Worm (Caenorhabditis elegans) whole organism, L2 larva: Measurements from ENCODE around the gene C30G7.4.

ENCODE experiments used
- C34F6.9 ChIP-seq: fragments of 150-350 bp; optimal IDR thresholded peaks from 2 replicates; lab custom pipeline; 2014; ENCODE audit warnings: missing biosample characterization, missing genetic modification characterization
- F13H6.1 ChIP-seq: sonication (generic microtip); optimal IDR thresholded peaks from 2 replicates; lab custom pipeline; 2016; ENCODE audit warnings: missing genetic modification characterization, missing compliant biosample characterization
- R02D3.7 ChIP-seq: fragments of 150-350 bp; optimal IDR thresholded peaks from 2 replicates; lab custom pipeline; 2014; ENCODE audit warnings: missing biosample characterization, missing genetic modification characterization
- Y55F3AM.14 ChIP-seq: fragments of 200-800 bp; sonication (Bioruptor generic); optimal IDR thresholded peaks from 2 replicates; lab custom pipeline; 2018; ENCODE audit warnings: mild to moderate bottlenecking, missing genetic modification characterization, missing compliant biosample characterization
- alr-1 ChIP-seq: fragments of 150-350 bp; optimal IDR thresholded peaks from 2 replicates; lab custom pipeline; 2014; ENCODE audit warnings: missing biosample characterization, missing genetic modification characterization
- aly-2 ChIP-seq: fragments of 150-350 bp; optimal IDR thresholded peaks from 2 replicates; lab custom pipeline; 2014; ENCODE audit warnings: missing biosample characterization, missing genetic modification characterization
- ceh-82 ChIP-seq: fragments of 150-350 bp; optimal IDR thresholded peaks from 2 replicates; lab custom pipeline; 2014; ENCODE audit warnings: missing biosample characterization, missing genetic modification characterization
- crh-2 ChIP-seq: sonication (generic microtip); optimal IDR thresholded peaks from 2 replicates; lab custom pipeline; 2017; ENCODE audit warnings: missing biosample characterization, missing genetic modification characterization
- dmd-4 ChIP-seq: sonication (generic microtip); optimal IDR thresholded peaks from 2 replicates; lab custom pipeline; 2017; ENCODE audit warnings: missing biosample characterization, missing genetic modification characterization
- egl-27 ChIP-seq: sonication (generic microtip); optimal IDR thresholded peaks from 3 replicates; lab custom pipeline; 2017; ENCODE audit warnings: missing biosample characterization, missing genetic modification reagents, missing genetic modification characterization
- elt-1 ChIP-seq: fragments of 150-350 bp; optimal IDR thresholded peaks from 2 replicates; lab custom pipeline; 2014; ENCODE audit warnings: missing biosample characterization, missing genetic modification characterization
- fos-1 ChIP-seq: fragments of 150-350 bp; optimal IDR thresholded peaks from 2 replicates; lab custom pipeline; 2014; ENCODE audit warnings: missing biosample characterization, missing genetic modification characterization
- gmeb-1 ChIP-seq: fragments of 150-350 bp; optimal IDR thresholded peaks from 2 replicates; lab custom pipeline; 2014; ENCODE audit warnings: missing biosample characterization, missing genetic modification characterization
- lin-11 ChIP-seq: fragments of 150-350 bp; sonication (generic microtip); optimal IDR thresholded peaks from 2 replicates; lab custom pipeline; 2014; ENCODE audit warnings: missing biosample characterization, missing genetic modification characterization, inconsistent platforms, mixed read lengths
- lin-39 ChIP-seq: fragments of 150-350 bp; optimal IDR thresholded peaks from 2 replicates; lab custom pipeline; 2014; ENCODE audit warnings: missing biosample characterization, missing genetic modification reagents, missing genetic modification characterization
- lsy-2 ChIP-seq, 2 experiments: fragments of 150-350 bp in 1 of 2; sonication (generic microtip) in 1 of 2; optimal IDR thresholded peaks; 2 replicates each; lab custom pipeline; 2014 to 2017; ENCODE audit warnings: missing biosample characterization in 2 of 2, missing genetic modification characterization in 2 of 2
- mab-5 ChIP-seq: fragments of 150-350 bp; optimal IDR thresholded peaks from 2 replicates; lab custom pipeline; 2014; ENCODE audit warnings: missing biosample characterization, missing genetic modification characterization
- mbf-1 ChIP-seq: sonication (generic microtip); optimal IDR thresholded peaks from 2 replicates; lab custom pipeline; 2017; ENCODE audit warnings: missing biosample characterization, missing genetic modification characterization
- nhr-10 ChIP-seq: sonication (generic microtip); optimal IDR thresholded peaks from 2 replicates; lab custom pipeline; 2017; ENCODE audit warnings: missing biosample characterization, missing genetic modification characterization
- nhr-11 ChIP-seq: fragments of 150-350 bp; optimal IDR thresholded peaks from 2 replicates; lab custom pipeline; 2014; ENCODE audit warnings: missing biosample characterization, missing genetic modification characterization
- nhr-12 ChIP-seq: fragments of 150-350 bp; optimal IDR thresholded peaks from 2 replicates; lab custom pipeline; 2014; ENCODE audit warnings: missing biosample characterization, missing genetic modification characterization
- nhr-129 ChIP-seq: fragments of 150-350 bp; optimal IDR thresholded peaks from 2 replicates; lab custom pipeline; 2014; ENCODE audit warnings: missing biosample characterization, missing genetic modification characterization
- nhr-21 ChIP-seq: fragments of 150-350 bp; optimal IDR thresholded peaks from 2 replicates; lab custom pipeline; 2014; ENCODE audit warnings: missing biosample characterization, missing genetic modification characterization
- nhr-25 ChIP-seq: fragments of 150-350 bp; sonication (generic microtip); optimal IDR thresholded peaks from 3 replicates; lab custom pipeline; 2014; ENCODE audit warnings: missing biosample characterization, missing genetic modification characterization
- nhr-77 ChIP-seq: fragments of 150-350 bp; optimal IDR thresholded peaks from 2 replicates; lab custom pipeline; 2014; ENCODE audit warnings: missing biosample characterization, missing genetic modification characterization
- peb-1 ChIP-seq: fragments of 150-350 bp; optimal IDR thresholded peaks from 2 replicates; lab custom pipeline; 2014; ENCODE audit warnings: missing biosample characterization, missing genetic modification characterization
- sem-4 ChIP-seq: fragments of 150-350 bp; optimal IDR thresholded peaks from 2 replicates; lab custom pipeline; 2014; ENCODE audit warnings: missing biosample characterization, missing genetic modification reagents, missing genetic modification characterization
- sma-3 ChIP-seq: sonication (generic microtip); optimal IDR thresholded peaks from 2 replicates; lab custom pipeline; 2016; ENCODE audit warnings: missing genetic modification reagents, missing genetic modification characterization, missing compliant biosample characterization
- sma-9 ChIP-seq, 2 experiments: fragments of 150-350 bp in 1 of 2; sonication (generic microtip) in 1 of 2; optimal IDR thresholded peaks; 2 replicates each; lab custom pipeline; 2014 to 2016; ENCODE audit warnings: missing genetic modification characterization in 2 of 2, mild to moderate bottlenecking in 1 of 2, missing biosample characterization in 1 of 2, missing compliant biosample characterization in 1 of 2, missing genetic modification reagents in 1 of 2, moderate library complexity in 1 of 2
- snpc-4 ChIP-seq: fragments of 150-350 bp; optimal IDR thresholded peaks from 2 replicates; lab custom pipeline; 2014; ENCODE audit warnings: missing biosample characterization, missing genetic modification characterization
- unc-55 ChIP-seq: fragments of 150-350 bp; sonication (generic microtip); optimal IDR thresholded peaks from 3 replicates; lab custom pipeline; 2014; ENCODE audit warnings: missing biosample characterization, missing genetic modification reagents, missing genetic modification characterization
- zag-1 ChIP-seq: fragments of 150-350 bp; optimal IDR thresholded peaks from 2 replicates; lab custom pipeline; 2014; ENCODE audit warnings: missing biosample characterization, missing genetic modification characterization

Gene C30G7.4

DNA sequence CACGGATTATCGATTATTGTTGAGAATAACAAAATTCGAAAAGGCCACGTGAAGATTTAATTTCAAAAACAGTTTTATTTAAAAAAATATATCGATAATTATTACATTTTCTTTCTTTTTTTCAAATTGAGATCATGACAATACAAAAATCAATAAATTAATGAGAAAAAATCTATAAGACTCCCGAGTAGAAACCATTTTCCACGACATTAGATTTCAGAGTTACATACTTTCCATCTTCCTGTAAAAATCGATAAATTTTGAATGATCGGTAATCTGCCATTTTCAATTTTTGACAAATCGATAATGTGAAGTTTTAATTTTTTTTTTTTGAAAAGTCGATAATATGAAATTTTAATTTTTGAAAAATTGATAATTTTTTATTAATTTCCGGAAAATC is 1.2 kb downstream of the C30G7.4 start, which contains the start of gene C30G7.3:
TSS of gene C30G7.3 (minus strand) at position 8 of the 400 bp plus-strand sequence.
- TF ChIP-seq Y55F3AM.14 (GFP tag; lab: Kevin White, UChicago) (no peak), F13H6.1 (no peak), nhr-77 (tag; lab: Kevin White, UChicago) (no peak), R02D3.7 (tag; lab: Kevin White, UChicago) (no peak), crh-2 (tag; lab: Kevin White, UChicago) (no peak), ceh-82 (tag; lab: Kevin White, UChicago) (no peak), gmeb-1 (tag; lab: Kevin White, UChicago) (no peak), unc-55 (GFP tag; lab: Kevin White, UChicago) (no peak), mbf-1 (tag; lab: Kevin White, UChicago) (no peak), nhr-21 (tag; lab: Kevin White, UChicago) (no peak), fos-1 (tag; lab: Kevin White, UChicago) (no peak), snpc-4 (tag; lab: Kevin White, UChicago) (no peak), zag-1 (no peak), alr-1 (tag; lab: Kevin White, UChicago) (no peak), lsy-2 (tag; optimal IDR thresholded peaks at IDR 0.05; lab: Kevin White, UChicago) (no peak), C34F6.9 (tag; lab: Kevin White, UChicago) (no peak), lin-39 (tag; lab: Kevin White, UChicago) (no peak), lin-11 (tag; lab: Kevin White, UChicago) (no peak)

ce11 chrV:14945124-14945523 is 1.8 kb downstream of the C30G7.4 start:
- no peak for TF ChIP-seq nhr-21 (tag; lab: Kevin White, UChicago)
- no peak for TF ChIP-seq nhr-11 (tag; lab: Kevin White, UChicago)
- no peak for TF ChIP-seq nhr-129
- TF ChIP-seq peb-1, result no peak

DNA sequence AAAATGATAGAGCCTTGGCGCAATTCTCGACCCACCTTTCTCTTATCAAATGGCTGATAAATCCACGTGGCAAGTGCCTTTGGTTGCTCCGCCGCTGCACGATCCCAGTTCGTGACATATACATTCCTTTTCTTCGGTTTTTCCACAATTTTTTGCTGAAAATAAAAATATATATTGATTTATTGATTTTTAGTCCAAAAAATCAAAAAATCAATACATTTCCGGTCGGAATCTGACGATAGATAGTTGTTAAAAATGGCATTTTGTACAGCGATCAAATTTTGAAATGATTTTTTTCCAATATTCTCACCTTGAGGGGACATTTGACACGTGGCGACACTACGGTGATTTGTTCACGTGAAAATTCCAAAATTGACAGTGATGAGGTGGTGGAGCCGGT is 3.1 kb downstream of the C30G7.4 start:
- TF ChIP-seq fos-1 (tag; lab: Kevin White, UChicago), result no peak

DNA sequence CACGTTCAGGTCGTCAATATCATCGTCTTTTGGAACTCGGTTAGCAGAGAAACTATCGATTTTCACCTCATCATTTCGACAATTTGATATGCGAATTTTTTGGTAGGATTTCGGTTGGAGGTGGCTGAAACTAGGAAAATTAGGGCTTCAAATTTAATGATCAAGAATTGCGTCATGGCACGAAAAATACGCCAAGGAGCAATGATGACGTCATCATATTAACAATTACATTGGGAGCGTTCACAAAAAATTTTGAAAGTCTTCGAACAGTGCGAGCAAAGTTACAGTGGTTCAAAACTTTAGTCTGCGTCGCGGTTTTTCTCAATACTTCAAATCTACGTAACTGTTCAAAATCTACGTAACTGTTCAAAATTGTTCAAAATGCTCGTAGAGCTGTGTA is 4.0 kb downstream of the C30G7.4 start:
- TF ChIP-seq elt-1 (no peak), zag-1 (no peak), alr-1 (tag; lab: Kevin White, UChicago) (no peak), Y55F3AM.14 (GFP tag; lab: Kevin White, UChicago) (no peak), sma-9 (GFP tag; optimal IDR thresholded peaks at IDR 0.05; lab: Kevin White, UChicago) (no peak), sma-9 (tag; optimal IDR thresholded peaks at IDR 0.05; lab: Kevin White, UChicago) (no peak), nhr-12 (tag; lab: Kevin White, UChicago) (no peak), dmd-4 (tag; lab: Kevin White, UChicago) (no peak), nhr-10 (tag; lab: Kevin White, UChicago) (no peak), F13H6.1 (no peak), lsy-2 (tag; optimal IDR thresholded peaks at IDR 0.05; lab: Kevin White, UChicago) (no peak), nhr-11 (tag; lab: Kevin White, UChicago) (no peak), mab-5 (tag; lab: Kevin White, UChicago) (no peak), nhr-25 (tag; lab: Kevin White, UChicago) (no peak), nhr-129 (no peak), peb-1 (no peak), lin-39 (tag; lab: Kevin White, UChicago) (no peak), aly-2 (tag; lab: Kevin White, UChicago) (no peak), mbf-1 (tag; lab: Kevin White, UChicago) (no peak)
- TF ChIP-seq, all 48 proteins: peak for 0

ce11 chrV:14936587-14936986 is 10.3 kb downstream of the C30G7.4 start, which contains the start of gene C30G7.2:
Gene C30G7.2, plus strand, starts transcription at chrV:14936887.
- TF ChIP-seq sem-4 (tag; lab: Kevin White, UChicago), result no peak
- no peak for TF ChIP-seq nhr-129
- no peak for TF ChIP-seq egl-27 (tag; lab: Kevin White, UChicago)
- TF ChIP-seq sma-3, result no peak
- TF ChIP-seq R02D3.7 (tag; lab: Kevin White, UChicago), result no peak
- TF ChIP-seq ceh-82 (tag; lab: Kevin White, UChicago), result no peak
